Fruit fly (Drosophila melanogaster): Measurements from ENCODE around the gene shop.

dm6 chrX:18814373-18814772 lies 34.0 kb downstream of the shop start:
- TF ChIP-seq CG5204 (GFP tag; optimal IDR thresholded peaks at IDR 0.05) (no peak), ovo (GFP tag; optimal IDR thresholded peaks at IDR 0.05) (no peak), pad (GFP tag; optimal IDR thresholded peaks at IDR 0.05) (peak; percentile 51), CG33017 (tag; optimal IDR thresholded peaks at IDR 0.05) (no peak), CG7045 (GFP tag; optimal IDR thresholded peaks at IDR 0.05) (no peak), Mnt (GFP tag; optimal IDR thresholded peaks at IDR 0.05) (no peak), cic (GFP tag; optimal IDR thresholded peaks at IDR 0.05) (no peak), tj (GFP tag; optimal IDR thresholded peaks at IDR 0.05) (no peak)
